Worm (Caenorhabditis elegans): Measurements from ENCODE around the gene marb-1.

marb-1 gene

ce11 chrIV:12162732-12163131, 46.1 kb downstream of the marb-1 start:
- TF ChIP-seq tbx-8 (GFP tag; optimal IDR thresholded peaks at IDR 0.05) (no peak), elt-1 (tag; optimal IDR thresholded peaks at IDR 0.05; ENCODE audit: borderline replicate concordance, insufficient read depth) (no peak), elt-3 (tag; optimal IDR thresholded peaks at IDR 0.05) (no peak), ces-1 (GFP tag; optimal IDR thresholded peaks at IDR 0.05) (no peak), sptf-1 (tag; optimal IDR thresholded peaks at IDR 0.05) (no peak), mep-1 (tag; optimal IDR thresholded peaks at IDR 0.05) (no peak), unc-120 (tag; optimal IDR thresholded peaks at IDR 0.05; ENCODE audit: poor library complexity, severe bottlenecking) (no peak), ham-2 (GFP tag; optimal IDR thresholded peaks at IDR 0.05) (no peak)

DNA sequence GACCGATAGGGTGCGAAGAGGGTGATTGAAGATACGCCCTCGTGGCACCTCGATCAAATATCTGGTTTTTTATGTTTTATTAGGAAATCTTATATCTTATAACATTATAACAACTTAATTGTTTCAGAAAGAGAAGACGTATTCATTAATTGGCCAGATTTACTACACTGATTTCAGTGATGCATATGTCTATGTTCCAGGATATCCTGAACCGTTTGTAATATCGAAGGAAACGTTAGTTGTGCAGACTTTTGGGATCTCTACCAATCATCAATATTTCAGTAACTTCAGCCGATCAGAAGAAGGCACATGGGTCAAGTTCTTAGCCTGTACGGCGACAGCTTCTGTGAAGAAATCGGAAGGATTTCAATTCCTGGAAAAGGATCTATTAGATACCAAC, 48.4 kb downstream of the marb-1 start:
- TF ChIP-seq hlh-1 (tag; optimal IDR thresholded peaks at IDR 0.05), result no peak
- TF ChIP-seq elt-1 (tag; optimal IDR thresholded peaks at IDR 0.05; ENCODE audit: borderline replicate concordance, insufficient read depth), result no peak
- TF ChIP-seq unc-39 (tag; optimal IDR thresholded peaks at IDR 0.05), result no peak
- TF ChIP-seq mep-1 (tag; optimal IDR thresholded peaks at IDR 0.05), result no peak
- no peak for TF ChIP-seq ceh-83 (GFP tag; optimal IDR thresholded peaks at IDR 0.05)
- TF ChIP-seq drap-1 (GFP tag; optimal IDR thresholded peaks at IDR 0.05), result no peak
- no peak for TF ChIP-seq lin-13 (tag; optimal IDR thresholded peaks at IDR 0.05)

Measured in whole organism, mixed stage, embryonic.